Worm (Caenorhabditis elegans): ENCODE data around the gene aak-1.

DNA sequence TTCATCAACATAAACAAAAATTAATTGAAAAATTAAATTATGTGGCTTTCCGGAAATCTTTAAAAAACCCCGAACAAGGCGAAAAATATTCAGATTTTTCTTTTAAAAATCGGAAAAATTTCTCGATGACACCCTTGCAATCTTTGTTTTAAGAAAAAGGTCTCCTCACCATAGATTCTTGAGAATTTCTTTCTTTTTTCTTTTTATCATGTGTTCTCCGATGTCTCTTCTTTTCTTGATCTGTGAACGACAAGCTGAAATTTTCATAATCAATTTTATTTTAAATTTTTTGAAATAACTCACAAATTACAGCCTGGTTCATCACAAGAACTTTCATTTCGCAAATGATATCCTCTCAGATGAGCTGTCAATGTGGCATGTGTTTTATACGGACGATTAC lies 30.3 kb upstream of the aak-1 start, which contains the start of the genes zfp-1 and F54F2.14:
- TF ChIP-seq ama-1 (optimal IDR thresholded peaks at IDR 0.05) (no peak), lin-11 (tag; optimal IDR thresholded peaks at IDR 0.05) (no peak), fos-1 (tag; optimal IDR thresholded peaks at IDR 0.05) (no peak), ZK546.5 (tag; optimal IDR thresholded peaks at IDR 0.05) (no peak), ztf-11 (tag; optimal IDR thresholded peaks at IDR 0.05) (no peak), snpc-4 (tag; optimal IDR thresholded peaks at IDR 0.05) (no peak), nhr-6 (tag; optimal IDR thresholded peaks at IDR 0.05) (no peak), nhr-25 (tag; optimal IDR thresholded peaks at IDR 0.05) (no peak)

Measured in whole organism, L2 larva.